Fruit fly (Drosophila melanogaster) whole organism, embryonic: ENCODE measurements around the gene CG34134.

Experiments used
- Atf6 ChIP-seq: fragments of 200-800 bp; sonication (Bioruptor generic); IDR thresholded peaks from 2 replicates; pipeline ENCODE4 v1.3.6; 2022; ENCODE audit warnings: missing biosample characterization, missing genetic modification characterization
- Bteb2 ChIP-seq: fragments of 200-800 bp; sonication (Bioruptor generic); optimal IDR thresholded peaks from 2 replicates; lab custom pipeline; 2016; ENCODE audit warnings: missing biosample characterization, missing genetic modification characterization
- CG1024 ChIP-seq: fragments of 200-800 bp; sonication (Bioruptor generic); IDR thresholded peaks from 2 replicates; pipeline ENCODE4 v1.3.6; 2022; ENCODE audit warnings: missing biosample characterization, missing genetic modification characterization
- CG10267 ChIP-seq: fragments of 200-800 bp; sonication (Bioruptor generic); optimal IDR thresholded peaks from 2 replicates; lab custom pipeline; 2018; ENCODE audit warnings: missing biosample characterization, mild to moderate bottlenecking, missing genetic modification characterization, moderate library complexity
- CG10462 ChIP-seq: fragments of 200-800 bp; sonication (Bioruptor generic); optimal IDR thresholded peaks from 2 replicates; lab custom pipeline; 2016; ENCODE audit warnings: missing biosample characterization, missing genetic modification characterization
- CG10565 ChIP-seq: fragments of 200-800 bp; sonication (Bioruptor generic); optimal IDR thresholded peaks from 3 replicates; lab custom pipeline; 2016; ENCODE audit warnings: missing biosample characterization, mild to moderate bottlenecking, missing genetic modification characterization
- CG11696 ChIP-seq: fragments of 200-800 bp; sonication (Bioruptor generic); IDR thresholded peaks from 2 replicates; pipeline ENCODE4 v1.3.6; 2022; ENCODE audit warnings: missing biosample characterization, missing genetic modification characterization
- CG14441 ChIP-seq: fragments of 200-800 bp; sonication (Bioruptor generic); IDR thresholded peaks from 2 replicates; pipeline ENCODE4 v1.3.6; 2022; ENCODE audit warnings: missing biosample characterization, missing genetic modification characterization
- CG1529 ChIP-seq: fragments of 200-800 bp; sonication (Bioruptor generic); optimal IDR thresholded peaks from 3 replicates; lab custom pipeline; 2018; ENCODE audit warnings: missing biosample characterization, missing genetic modification characterization
- CG1647 ChIP-seq: fragments of 200-800 bp; sonication (Bioruptor generic); optimal IDR thresholded peaks from 3 replicates; lab custom pipeline; 2016; ENCODE audit warnings: missing biosample characterization, missing genetic modification characterization
- CG2199 ChIP-seq: fragments of 200-800 bp; sonication (Bioruptor generic); IDR thresholded peaks from 3 replicates; pipeline ENCODE4 v1.3.6; 2022; ENCODE audit warnings: missing biosample characterization, missing genetic modification characterization
- CG30403 ChIP-seq: fragments of 200-800 bp; sonication (Bioruptor generic); optimal IDR thresholded peaks from 3 replicates; lab custom pipeline; 2016; ENCODE audit warnings: missing biosample characterization, missing genetic modification characterization
- CG31365 ChIP-seq: fragments of 200-800 bp; sonication (Bioruptor generic); optimal IDR thresholded peaks from 2 replicates; lab custom pipeline; 2018; ENCODE audit warnings: missing biosample characterization, mild to moderate bottlenecking, missing genetic modification characterization
- CG31388 ChIP-seq: fragments of 200-800 bp; sonication (Bioruptor generic); optimal IDR thresholded peaks from 2 replicates; lab custom pipeline; 2016; ENCODE audit warnings: missing biosample characterization, missing genetic modification characterization
- CG32532 ChIP-seq: fragments of 200-800 bp; sonication (Bioruptor generic); IDR thresholded peaks from 2 replicates; pipeline ENCODE4 v1.3.6; 2022; ENCODE audit warnings: missing biosample characterization, missing genetic modification characterization
- CG33557 ChIP-seq: fragments of 200-800 bp; sonication (Bioruptor generic); optimal IDR thresholded peaks from 2 replicates; lab custom pipeline; 2019; ENCODE audit warnings: missing biosample characterization, mild to moderate bottlenecking, missing genetic modification characterization, moderate library complexity
- CG3407 ChIP-seq: fragments of 200-800 bp; sonication (Bioruptor generic); optimal IDR thresholded peaks from 2 replicates; lab custom pipeline; 2018; ENCODE audit warnings: missing biosample characterization, mild to moderate bottlenecking, missing genetic modification characterization
- CG34376 ChIP-seq: fragments of 200-800 bp; sonication (Bioruptor generic); optimal IDR thresholded peaks from 2 replicates; lab custom pipeline; 2018; ENCODE audit warnings: missing biosample characterization, mild to moderate bottlenecking, missing genetic modification characterization
- CG3995 ChIP-seq: fragments of 200-800 bp; sonication (Bioruptor generic); optimal IDR thresholded peaks from 3 replicates; lab custom pipeline; 2016; ENCODE audit warnings: missing biosample characterization, missing genetic modification characterization
- CG4360 ChIP-seq: fragments of 200-800 bp; sonication (Bioruptor generic); IDR thresholded peaks from 2 replicates; pipeline ENCODE4 v1.3.6; 2022; ENCODE audit warnings: missing biosample characterization, missing genetic modification characterization
- CG4404 ChIP-seq: fragments of 200-800 bp; sonication (Bioruptor generic); IDR thresholded peaks from 2 replicates; pipeline ENCODE4 v1.3.6; 2022; ENCODE audit warnings: missing biosample characterization, missing genetic modification characterization
- CG4820 ChIP-seq: fragments of 200-800 bp; sonication (Bioruptor generic); optimal IDR thresholded peaks from 3 replicates; lab custom pipeline; 2016; ENCODE audit warnings: missing biosample characterization, missing genetic modification characterization
- CG4854 ChIP-seq: fragments of 200-800 bp; sonication (Bioruptor generic); optimal IDR thresholded peaks from 2 replicates; lab custom pipeline; 2016; ENCODE audit warnings: missing biosample characterization, missing genetic modification characterization, inconsistent platforms
- CG6689 ChIP-seq: fragments of 200-800 bp; sonication (Bioruptor generic); IDR thresholded peaks from 2 replicates; pipeline ENCODE4 v1.3.6; 2022; ENCODE audit warnings: missing biosample characterization, missing genetic modification characterization
- CG6791 ChIP-seq: fragments of 200-800 bp; sonication (Bioruptor generic); IDR thresholded peaks from 3 replicates; pipeline ENCODE4 v1.3.6; 2022; ENCODE audit warnings: missing biosample characterization, missing genetic modification characterization; ENCODE audit not compliant: partially characterized antibody
- CG8359 ChIP-seq: fragments of 200-800 bp; sonication (Bioruptor generic); optimal IDR thresholded peaks from 2 replicates; lab custom pipeline; 2017; ENCODE audit warnings: missing biosample characterization, mild to moderate bottlenecking, missing genetic modification characterization, borderline replicate concordance
- CG9797 ChIP-seq: fragments of 200-800 bp; sonication (Bioruptor generic); optimal IDR thresholded peaks from 3 replicates; lab custom pipeline; 2018; ENCODE audit warnings: missing biosample characterization, mild to moderate bottlenecking, missing genetic modification characterization
- D19B ChIP-seq: fragments of 200-800 bp; sonication (Bioruptor generic); optimal IDR thresholded peaks from 2 replicates; lab custom pipeline; 2017; ENCODE audit warnings: missing biosample characterization, mild to moderate bottlenecking, missing genetic modification characterization
- Dbx ChIP-seq: fragments of 200-800 bp; sonication (Bioruptor generic); IDR thresholded peaks from 3 replicates; pipeline ENCODE4 v1.3.6; 2022; ENCODE audit warnings: missing biosample characterization, missing genetic modification characterization
- Dp ChIP-seq: fragments of 200-800 bp; sonication (Bioruptor generic); optimal IDR thresholded peaks from 2 replicates; lab custom pipeline; 2018; ENCODE audit warnings: missing biosample characterization, mild to moderate bottlenecking, missing genetic modification characterization, moderate library complexity
- Drgx ChIP-seq: fragments of 200-800 bp; sonication (Bioruptor generic); IDR thresholded peaks from 2 replicates; pipeline ENCODE4 v1.3.6; 2022; ENCODE audit warnings: missing biosample characterization, missing genetic modification characterization
- E2f2 ChIP-seq: fragments of 200-800 bp; sonication (Bioruptor generic); IDR thresholded peaks from 2 replicates; pipeline ENCODE4 v1.3.6; 2022; ENCODE audit warnings: missing biosample characterization, missing genetic modification characterization
- Fer3 ChIP-seq: fragments of 200-800 bp; sonication (Bioruptor generic); optimal IDR thresholded peaks from 2 replicates; lab custom pipeline; 2018; ENCODE audit warnings: missing biosample characterization, mild to moderate bottlenecking, missing genetic modification characterization, moderate library complexity
- Gsc ChIP-seq: fragments of 200-800 bp; sonication (Bioruptor generic); IDR thresholded peaks from 2 replicates; pipeline ENCODE4 v1.3.6; 2022; ENCODE audit warnings: missing biosample characterization, missing genetic modification characterization
- Hr39 ChIP-seq: fragments of >200 bp; optimal IDR thresholded peaks from 2 replicates; lab custom pipeline; 2017
- Ravus ChIP-seq: fragments of 200-800 bp; sonication (Bioruptor generic); IDR thresholded peaks from 2 replicates; pipeline ENCODE4 v1.3.6; 2022; ENCODE audit warnings: missing biosample characterization, missing genetic modification characterization
- Ssrp ChIP-seq: fragments of 200-800 bp; sonication (Bioruptor generic); optimal IDR thresholded peaks from 2 replicates; lab custom pipeline; 2018; ENCODE audit warnings: missing biosample characterization, mild to moderate bottlenecking, missing genetic modification characterization, moderate library complexity
- Trl ChIP-seq, 3 experiments: fragments of >200 bp in 2 of 3; fragments of 200-800 bp in 1 of 3; sonication (Bioruptor generic) in 1 of 3; optimal IDR thresholded peaks; 2 replicates in 1 of 3; 3 replicates in 2 of 3; lab custom pipeline; 2016 to 2017; ENCODE audit warnings: missing biosample characterization in 1 of 3, missing genetic modification characterization in 1 of 3
- YL-1 ChIP-seq: fragments of 200-800 bp; sonication (Bioruptor generic); optimal IDR thresholded peaks from 3 replicates; lab custom pipeline; 2017; ENCODE audit warnings: missing biosample characterization, mild to moderate bottlenecking, missing genetic modification characterization
- ap ChIP-seq: fragments of 200-800 bp; sonication (Bioruptor generic); IDR thresholded peaks from 2 replicates; pipeline ENCODE4 v1.3.6; 2022; ENCODE audit warnings: missing biosample characterization, missing genetic modification characterization
- ci ChIP-seq: fragments of 200-800 bp; sonication (Bioruptor generic); IDR thresholded peaks from 3 replicates; pipeline ENCODE4 v1.3.6; 2022; ENCODE audit warnings: missing biosample characterization, missing genetic modification characterization
- ems ChIP-seq: fragments of 200-800 bp; sonication (Bioruptor generic); optimal IDR thresholded peaks from 3 replicates; lab custom pipeline; 2016; ENCODE audit warnings: missing biosample characterization, missing genetic modification characterization
- esg ChIP-seq: fragments of 200-800 bp; sonication (Bioruptor generic); conservative IDR thresholded peaks from 2 replicates; pipeline ENCODE4 v1.3.6; 2022; ENCODE audit warnings: missing biosample characterization, missing genetic modification characterization
- gce ChIP-seq: fragments of 200-800 bp; sonication (Bioruptor generic); IDR thresholded peaks from 3 replicates; pipeline ENCODE4 v1.3.6; 2022; ENCODE audit warnings: missing biosample characterization, missing genetic modification characterization
- jigr1 ChIP-seq: fragments of 200-800 bp; sonication (Bioruptor generic); IDR thresholded peaks from 3 replicates; pipeline ENCODE4 v1.3.6; 2022; ENCODE audit warnings: missing biosample characterization, missing genetic modification characterization
- lilli ChIP-seq: fragments of 200-800 bp; sonication (Bioruptor generic); optimal IDR thresholded peaks from 3 replicates; lab custom pipeline; 2016; ENCODE audit warnings: missing biosample characterization, missing genetic modification characterization
- otp ChIP-seq: fragments of 200-800 bp; sonication (Bioruptor generic); IDR thresholded peaks from 3 replicates; pipeline ENCODE4, ENCODE4 v1.3.6; 2022; ENCODE audit warnings: missing biosample characterization, missing genetic modification characterization
- pfk ChIP-seq: fragments of 200-800 bp; sonication (Bioruptor generic); optimal IDR thresholded peaks from 2 replicates; lab custom pipeline; 2018; ENCODE audit warnings: missing biosample characterization, mild to moderate bottlenecking, missing genetic modification characterization, moderate library complexity
- salm ChIP-seq: fragments of 200-800 bp; sonication (Bioruptor generic); optimal IDR thresholded peaks from 2 replicates; lab custom pipeline; 2018; ENCODE audit warnings: missing biosample characterization, mild to moderate bottlenecking, missing genetic modification characterization
- sim ChIP-seq: fragments of 200-800 bp; sonication (Bioruptor generic); IDR thresholded peaks from 2 replicates; pipeline ENCODE4 v1.3.6; 2022; ENCODE audit warnings: missing biosample characterization, missing genetic modification characterization
- slou ChIP-seq: fragments of 200-800 bp; sonication (Bioruptor generic); optimal IDR thresholded peaks from 3 replicates; lab custom pipeline; 2016; ENCODE audit warnings: missing biosample characterization, missing genetic modification characterization
- slp2 ChIP-seq: fragments of 200-800 bp; sonication (Bioruptor generic); optimal IDR thresholded peaks from 2 replicates; lab custom pipeline; 2016; ENCODE audit warnings: missing biosample characterization, missing genetic modification characterization
- vnd ChIP-seq: fragments of 200-800 bp; sonication (Bioruptor generic); IDR thresholded peaks from 3 replicates; pipeline ENCODE4 v1.3.6; 2022; ENCODE audit warnings: missing biosample characterization, missing genetic modification characterization; ENCODE audit not compliant: partially characterized antibody

CG34134 gene

dm6 chr2L:8211070-8211469 is 20.5 kb upstream of the CG34134 start, which contains the start of gene Ssb-c31a (continued):
- no peak for TF ChIP-seq salm (tag; lab: Kevin White, UChicago)
- TF ChIP-seq Dp (GFP tag; lab: Kevin White, UChicago), result peak; percentile 68
- TF ChIP-seq CG11696 (GFP tag; lab: Robert Waterston, UW), result no peak
- peak; percentile 52 for TF ChIP-seq YL-1 (GFP tag; lab: Kevin White, UChicago)
- no peak for TF ChIP-seq Hr39 (lab: Kevin White, UChicago)
- TF ChIP-seq CG10267 (tag; lab: Kevin White, UChicago), result peak; percentile 99
- TF ChIP-seq CG33557 (GFP tag; lab: Kevin White, UChicago), result peak; percentile 44
- TF ChIP-seq Fer3, result peak; percentile 11
- peak; percentile 18 for TF ChIP-seq CG3407 (GFP tag; lab: Kevin White, UChicago)
- no peak for TF ChIP-seq CG10462 (GFP tag; lab: Kevin White, UChicago)
- TF ChIP-seq D19B, result no peak
- no peak for TF ChIP-seq CG14441 (GFP tag; lab: Robert Waterston, UW)
- TF ChIP-seq E2f2 (GFP tag; lab: Robert Waterston, UW), result peak; percentile 82
- TF ChIP-seq Ssrp (tag; lab: Kevin White, UChicago), result peak; percentile 15
- no peak for TF ChIP-seq Gsc
- no peak for TF ChIP-seq CG4360 (GFP tag; lab: Robert Waterston, UW)
- TF ChIP-seq Ravus (GFP tag; lab: Robert Waterston, UW), result no peak
- TF ChIP-seq ap (GFP tag; lab: Robert Waterston, UW), result no peak
- TF ChIP-seq CG8359 (GFP tag; lab: Kevin White, UChicago), result no peak
- TF ChIP-seq Drgx, result no peak
- no peak for TF ChIP-seq pfk (GFP tag; lab: Kevin White, UChicago)
- peak; percentile 15 for TF ChIP-seq CG4820 (GFP tag; lab: Kevin White, UChicago)
- peak; percentile 84 for TF ChIP-seq lilli (GFP tag; lab: Kevin White, UChicago)
- peak; percentile 70 for TF ChIP-seq vnd (GFP tag; lab: Robert Waterston, UW)
- TF ChIP-seq Bteb2 (GFP tag; lab: Kevin White, UChicago), result peak; percentile 41
- peak; percentile 40; the same call in 1 of the 2 replicates for TF ChIP-seq Atf6 (GFP tag; lab: Robert Waterston, UW)
- no peak for TF ChIP-seq CG31388 (GFP tag; lab: Kevin White, UChicago)
- no peak for TF ChIP-seq CG6791 (GFP tag; lab: Robert Waterston, UW)
- TF ChIP-seq CG3995 (GFP tag; lab: Kevin White, UChicago), result peak; percentile 46
- peak; percentile 63 for TF ChIP-seq Dbx (GFP tag; lab: Robert Waterston, UW)
- TF ChIP-seq CG1647, result peak; percentile 44
- TF ChIP-seq jigr1 (GFP tag; lab: Robert Waterston, UW), result no peak
- no peak for TF ChIP-seq CG1024 (GFP tag; lab: Robert Waterston, UW)
- TF ChIP-seq CG4404 (GFP tag; lab: Robert Waterston, UW), result no peak
- TF ChIP-seq CG32532 (GFP tag; lab: Robert Waterston, UW), result 0 out of 2 replicates have a peak, but pooled peaks have one; percentile 17
- no peak for TF ChIP-seq gce (GFP tag; lab: Robert Waterston, UW)
- TF ChIP-seq ci (GFP tag; lab: Robert Waterston, UW), result no peak
- no peak for TF ChIP-seq esg
- peak; percentile 15 for TF ChIP-seq CG9797 (GFP tag; lab: Kevin White, UChicago)
- TF ChIP-seq CG2199 (GFP tag; lab: Robert Waterston, UW), result no peak
- peak; percentile 77 for TF ChIP-seq CG30403 (GFP tag; lab: Kevin White, UChicago)
- no peak for TF ChIP-seq sim
- TF ChIP-seq ems (GFP tag; lab: Kevin White, UChicago), result peak; percentile 42
- TF ChIP-seq CG10565 (GFP tag; lab: Kevin White, UChicago), result no peak
- TF ChIP-seq CG4854 (GFP tag; lab: Kevin White, UChicago), result peak; percentile 45
- no peak for TF ChIP-seq Trl (optimal IDR thresholded peaks at IDR 0.05; lab: Kevin White, UChicago)
- TF ChIP-seq Trl (GFP tag; optimal IDR thresholded peaks at IDR 0.05; lab: Kevin White, UChicago), result peak; percentile 63
- peak; percentile 64 for TF ChIP-seq CG34376 (GFP tag; lab: Kevin White, UChicago)
- peak; percentile 45 for TF ChIP-seq CG6689 (GFP tag; lab: Robert Waterston, UW)
- TF ChIP-seq CG1529 (GFP tag; lab: Kevin White, UChicago), result peak; percentile 23
- no peak for TF ChIP-seq slou (GFP tag; lab: Kevin White, UChicago)
- no peak for TF ChIP-seq otp (GFP tag; lab: Robert Waterston, UW)
- no peak for TF ChIP-seq CG31365
- peak; percentile 25 for TF ChIP-seq slp2 (GFP tag; lab: Kevin White, UChicago)
